Worm (Caenorhabditis elegans) whole organism, young adult: ENCODE measurements around the gene mrp-3.

ENCODE experiments used
- ceh-27 ChIP-seq: fragments of 200-800 bp; sonication (Bioruptor generic); optimal IDR thresholded peaks from 2 replicates; lab custom pipeline; 2018; ENCODE audit warnings: mild to moderate bottlenecking, missing genetic modification characterization, moderate library complexity, missing compliant biosample characterization
- egl-44 ChIP-seq: fragments of 200-800 bp; sonication (Bioruptor generic); IDR thresholded peaks from 2 replicates; pipeline ENCODE4 v1.3.6; 2022; ENCODE audit warnings: missing genetic modification reagents, missing genetic modification characterization, missing compliant biosample characterization
- hlh-26 ChIP-seq: fragments of 200-800 bp; sonication (Bioruptor generic); conservative IDR thresholded peaks from 2 replicates; pipeline ENCODE4 v1.3.6; 2022; ENCODE audit warnings: missing genetic modification reagents, missing genetic modification characterization, missing compliant biosample characterization
- nfya-1 ChIP-seq: sonication (generic microtip); optimal IDR thresholded peaks from 2 replicates; lab custom pipeline; 2017; ENCODE audit warnings: antibody characterized with exemption, missing compliant biosample characterization, missing genetic modification characterization, borderline replicate concordance; ENCODE audit not compliant: insufficient read depth
- pha-4 ChIP-seq: fragments of 150-350 bp; sonication (generic microtip); optimal IDR thresholded peaks from 2 replicates; lab custom pipeline; 2014; ENCODE audit warnings: missing biosample characterization, missing genetic modification reagents, missing genetic modification characterization

ce11 chrX:15939759-15940334 lies 723 bp upstream of the mrp-3 start:
- TF ChIP-seq pha-4 (tag; lab: Kevin White, UChicago) (no peak), egl-44 (GFP tag; lab: Robert Waterston, UW) (no peak), ceh-27 (GFP tag; lab: Kevin White, UChicago) (no peak), hlh-26 (GFP tag; lab: Robert Waterston, UW) (no peak), nfya-1 (tag; lab: Kevin White, UChicago) (no peak)
